Fruit fly (Drosophila melanogaster) whole organism, embryonic: ENCODE data around the gene sun.
A peak's percentile ranks its signal among the peaks of the same experiment; 100 is the strongest.

Experiments used
- Atf-2 ChIP-seq: fragments of 200-800 bp; sonication (Bioruptor generic); optimal IDR thresholded peaks from 2 replicates; lab custom pipeline; 2016; ENCODE audit warnings: missing biosample characterization, missing genetic modification characterization
- Atf6 ChIP-seq: fragments of 200-800 bp; sonication (Bioruptor generic); IDR thresholded peaks from 2 replicates; pipeline ENCODE4 v1.3.6; 2022; ENCODE audit warnings: missing biosample characterization, missing genetic modification characterization
- Awh ChIP-seq: fragments of 200-800 bp; sonication (Bioruptor generic); IDR thresholded peaks from 2 replicates; pipeline ENCODE4, ENCODE4 v1.3.6; 2022; ENCODE audit warnings: missing biosample characterization, missing genetic modification characterization
- Bdp1 ChIP-seq: fragments of 200-800 bp; sonication (Bioruptor generic); optimal IDR thresholded peaks from 3 replicates; lab custom pipeline; 2016; ENCODE audit warnings: missing biosample characterization, missing genetic modification characterization
- CG10959 ChIP-seq: fragments of 200-800 bp; sonication (Bioruptor generic); IDR thresholded peaks from 2 replicates; pipeline ENCODE4 v1.3.6; 2022; ENCODE audit warnings: missing biosample characterization, missing genetic modification characterization
- CG12236 ChIP-seq: fragments of 200-800 bp; sonication (Bioruptor generic); optimal IDR thresholded peaks from 2 replicates; lab custom pipeline; 2016; ENCODE audit warnings: missing biosample characterization, missing genetic modification characterization
- CG12299 ChIP-seq: fragments of 200-800 bp; sonication (Bioruptor generic); optimal IDR thresholded peaks from 2 replicates; lab custom pipeline; 2018; ENCODE audit warnings: missing biosample characterization, mild to moderate bottlenecking, missing genetic modification characterization
- CG12391 ChIP-seq: fragments of 200-800 bp; sonication (Bioruptor generic); optimal IDR thresholded peaks from 3 replicates; lab custom pipeline; 2018; ENCODE audit warnings: missing biosample characterization, mild to moderate bottlenecking, missing genetic modification characterization, moderate library complexity
- CG1602 ChIP-seq: fragments of 200-800 bp; sonication (Bioruptor generic); optimal IDR thresholded peaks from 3 replicates; lab custom pipeline; 2016; ENCODE audit warnings: missing biosample characterization, missing genetic modification characterization
- CG17802 ChIP-seq: fragments of 200-800 bp; sonication (Bioruptor generic); optimal IDR thresholded peaks from 2 replicates; lab custom pipeline; 2018; ENCODE audit warnings: missing biosample characterization, mild to moderate bottlenecking, missing genetic modification characterization, moderate library complexity
- CG2116 ChIP-seq: fragments of 200-800 bp; sonication (Bioruptor generic); optimal IDR thresholded peaks from 3 replicates; lab custom pipeline; 2018; ENCODE audit warnings: missing biosample characterization, mild to moderate bottlenecking, missing genetic modification characterization
- CG2120 ChIP-seq: fragments of 200-800 bp; sonication (Bioruptor generic); optimal IDR thresholded peaks from 3 replicates; lab custom pipeline; 2016; ENCODE audit warnings: missing biosample characterization, missing genetic modification characterization
- CG30020 ChIP-seq: fragments of 200-800 bp; optimal IDR thresholded peaks from 2 replicates; lab custom pipeline; 2019; ENCODE audit warnings: missing biosample characterization, mild to moderate bottlenecking, missing genetic modification characterization, moderate library complexity
- CG3065 ChIP-seq: fragments of 200-800 bp; sonication (Bioruptor generic); optimal IDR thresholded peaks from 2 replicates; lab custom pipeline; 2016; ENCODE audit warnings: missing biosample characterization, missing genetic modification characterization
- CG31388 ChIP-seq: fragments of 200-800 bp; sonication (Bioruptor generic); optimal IDR thresholded peaks from 2 replicates; lab custom pipeline; 2016; ENCODE audit warnings: missing biosample characterization, missing genetic modification characterization
- CG3407 ChIP-seq: fragments of 200-800 bp; sonication (Bioruptor generic); optimal IDR thresholded peaks from 2 replicates; lab custom pipeline; 2018; ENCODE audit warnings: missing biosample characterization, mild to moderate bottlenecking, missing genetic modification characterization
- CG4730 ChIP-seq: fragments of 200-800 bp; sonication (Bioruptor generic); IDR thresholded peaks from 2 replicates; pipeline ENCODE4 v1.3.6; 2022; ENCODE audit warnings: missing biosample characterization, missing genetic modification characterization
- CG7556 ChIP-seq: fragments of 200-800 bp; sonication (Bioruptor generic); optimal IDR thresholded peaks from 2 replicates; lab custom pipeline; 2017; ENCODE audit warnings: missing biosample characterization, mild to moderate bottlenecking, missing genetic modification characterization
- CG7745 ChIP-seq: fragments of 200-800 bp; sonication (Bioruptor generic); optimal IDR thresholded peaks from 2 replicates; lab custom pipeline; 2018; ENCODE audit warnings: missing biosample characterization, mild to moderate bottlenecking, missing genetic modification characterization, moderate library complexity
- CG8089 ChIP-seq: fragments of 200-800 bp; sonication (Bioruptor generic); optimal IDR thresholded peaks from 3 replicates; lab custom pipeline; 2016; ENCODE audit warnings: missing biosample characterization, missing genetic modification characterization
- CkIIα-i1 ChIP-seq: fragments of 200-800 bp; sonication (Bioruptor generic); IDR thresholded peaks from 2 replicates; pipeline ENCODE4 v1.3.6; 2022; ENCODE audit warnings: missing biosample characterization, missing genetic modification characterization
- Dip2 ChIP-seq: fragments of 200-800 bp; sonication (Bioruptor generic); IDR thresholded peaks from 2 replicates; pipeline ENCODE4 v1.3.6; 2022; ENCODE audit warnings: missing biosample characterization, missing genetic modification characterization
- Dll ChIP-seq: fragments of 200-800 bp; sonication (Bioruptor generic); IDR thresholded peaks from 4 replicates; pipeline ENCODE4 v1.3.6; 2022; ENCODE audit warnings: missing biosample characterization, missing genetic modification characterization; ENCODE audit not compliant: partially characterized antibody
- Eip74EF ChIP-seq, 2 experiments: fragments of 200-800 bp in 1 of 2; fragments of >200 bp in 1 of 2; sonication (Bioruptor generic) in 1 of 2; optimal IDR thresholded peaks; 2 replicates each; lab custom pipeline; 2017 to 2019; ENCODE audit warnings: missing biosample characterization in 2 of 2, missing genetic modification characterization in 2 of 2, mild to moderate bottlenecking in 1 of 2, moderate library complexity in 1 of 2
- HLH3B ChIP-seq: fragments of 200-800 bp; sonication (Bioruptor generic); IDR thresholded peaks from 2 replicates; pipeline ENCODE4 v1.3.6; 2022; ENCODE audit warnings: missing biosample characterization, missing genetic modification characterization
- Hand ChIP-seq: fragments of 200-800 bp; sonication (Bioruptor generic); optimal IDR thresholded peaks from 2 replicates; lab custom pipeline; 2017; ENCODE audit warnings: mild to moderate bottlenecking, missing biosample characterization, missing genetic modification reagents, missing genetic modification characterization
- Hr3 ChIP-seq: fragments of 200-800 bp; sonication (Bioruptor generic); optimal IDR thresholded peaks from 3 replicates; lab custom pipeline; 2016; ENCODE audit warnings: missing biosample characterization, missing genetic modification characterization
- MBD-R2 ChIP-seq: fragments of 200-800 bp; sonication (Bioruptor generic); IDR thresholded peaks from 2 replicates; pipeline ENCODE4 v1.3.6; 2022; ENCODE audit warnings: missing biosample characterization, missing genetic modification characterization
- Stat92E ChIP-seq, 3 experiments: fragments of >200 bp in 2 of 3; fragments of 200-800 bp in 1 of 3; sonication (Bioruptor generic) in 1 of 3; optimal IDR thresholded peaks; 2 replicates each; lab custom pipeline; 2017 to 2019; ENCODE audit warnings: missing biosample characterization in 3 of 3, missing genetic modification characterization in 3 of 3, mild to moderate bottlenecking in 1 of 3, moderate library complexity in 1 of 3
- Tbp ChIP-seq: fragments of >200 bp; optimal IDR thresholded peaks from 2 replicates; lab custom pipeline; 2018; ENCODE audit warnings: missing biosample characterization, missing genetic modification characterization
- al ChIP-seq: fragments of 200-800 bp; sonication (Bioruptor generic); IDR thresholded peaks from 2 replicates; pipeline ENCODE4 v1.3.6; 2022; ENCODE audit warnings: missing biosample characterization, missing genetic modification characterization
- bowl ChIP-seq: fragments of 200-800 bp; sonication (Bioruptor generic); IDR thresholded peaks from 2 replicates; pipeline ENCODE4 v1.3.6; 2022; ENCODE audit warnings: missing biosample characterization, missing genetic modification characterization
- br ChIP-seq: fragments of >200 bp; optimal IDR thresholded peaks from 2 replicates; lab custom pipeline; 2017
- chif ChIP-seq, 2 experiments: fragments of 200-800 bp; sonication (Bioruptor generic); optimal IDR thresholded peaks; 3 replicates each; lab custom pipeline; 2016; ENCODE audit warnings: missing biosample characterization in 2 of 2, missing genetic modification characterization in 2 of 2
- chinmo ChIP-seq: fragments of 200-800 bp; sonication (Bioruptor generic); IDR thresholded peaks from 4 replicates; pipeline ENCODE4 v1.3.6; 2022; ENCODE audit warnings: missing biosample characterization, missing genetic modification characterization; ENCODE audit not compliant: partially characterized antibody
- dati ChIP-seq: fragments of 200-800 bp; sonication (Bioruptor generic); IDR thresholded peaks from 2 replicates; pipeline ENCODE4 v1.3.6; 2022; ENCODE audit warnings: missing biosample characterization, missing genetic modification characterization
- dpn ChIP-seq, 2 experiments: fragments of 200-800 bp; sonication (Bioruptor generic); optimal IDR thresholded peaks; 3 replicates each; lab custom pipeline; 2016; ENCODE audit warnings: missing biosample characterization in 2 of 2, missing genetic modification characterization in 2 of 2
- ewg ChIP-seq: fragments of 200-800 bp; sonication (Bioruptor generic); optimal IDR thresholded peaks from 3 replicates; lab custom pipeline; 2017; ENCODE audit warnings: mild to moderate bottlenecking, missing biosample characterization, missing genetic modification reagents, missing genetic modification characterization
- fd64A ChIP-seq: fragments of 200-800 bp; sonication (Bioruptor generic); optimal IDR thresholded peaks from 3 replicates; lab custom pipeline; 2018; ENCODE audit warnings: missing biosample characterization, mild to moderate bottlenecking, missing genetic modification characterization
- her ChIP-seq: fragments of 200-800 bp; sonication (Bioruptor generic); optimal IDR thresholded peaks from 2 replicates; lab custom pipeline; 2016; ENCODE audit warnings: missing biosample characterization, missing genetic modification characterization
- hth ChIP-seq: fragments of >200 bp; optimal IDR thresholded peaks from 2 replicates; lab custom pipeline; 2017; ENCODE audit warnings: inconsistent platforms
- kah ChIP-seq: fragments of 200-800 bp; sonication (Bioruptor generic); optimal IDR thresholded peaks from 2 replicates; lab custom pipeline; 2018; ENCODE audit warnings: missing biosample characterization, mild to moderate bottlenecking, missing genetic modification characterization
- mam ChIP-seq: fragments of 200-800 bp; sonication (Bioruptor generic); optimal IDR thresholded peaks from 3 replicates; lab custom pipeline; 2016; ENCODE audit warnings: missing biosample characterization, missing genetic modification characterization
- nmo ChIP-seq: fragments of 200-800 bp; sonication (Bioruptor generic); optimal IDR thresholded peaks from 2 replicates; lab custom pipeline; 2018; ENCODE audit warnings: missing biosample characterization, mild to moderate bottlenecking, missing genetic modification characterization, moderate library complexity
- pros ChIP-seq: fragments of 200-800 bp; sonication (Bioruptor generic); optimal IDR thresholded peaks from 3 replicates; lab custom pipeline; 2019; ENCODE audit warnings: missing biosample characterization, mild to moderate bottlenecking, missing genetic modification characterization, moderate library complexity
- rib ChIP-seq: fragments of 200-800 bp; sonication (Bioruptor generic); IDR thresholded peaks from 2 replicates; pipeline ENCODE4 v1.3.6; 2022; ENCODE audit warnings: missing biosample characterization, missing genetic modification characterization
- row ChIP-seq: fragments of 200-800 bp; sonication (Bioruptor generic); IDR thresholded peaks from 3 replicates; pipeline ENCODE4 v1.3.6; 2022; ENCODE audit warnings: missing biosample characterization, missing genetic modification characterization
- schlank ChIP-seq: fragments of 200-800 bp; sonication (Bioruptor generic); optimal IDR thresholded peaks from 2 replicates; lab custom pipeline; 2018; ENCODE audit warnings: missing biosample characterization, mild to moderate bottlenecking, missing genetic modification characterization
- so ChIP-seq: fragments of 200-800 bp; sonication (Bioruptor generic); IDR thresholded peaks from 3 replicates; pipeline ENCODE4 v1.3.6; 2022; ENCODE audit warnings: missing biosample characterization, missing genetic modification characterization
- ttk ChIP-seq: fragments of 200-800 bp; sonication (Bioruptor generic); IDR thresholded peaks from 2 replicates; pipeline ENCODE4 v2.1.2; 2022; ENCODE audit warnings: missing biosample characterization, missing genetic modification characterization
- unpg ChIP-seq: fragments of 200-800 bp; sonication (Bioruptor generic); optimal IDR thresholded peaks from 3 replicates; lab custom pipeline; 2018; ENCODE audit warnings: missing biosample characterization, mild to moderate bottlenecking, missing genetic modification characterization, moderate library complexity
- vfl ChIP-seq: fragments of 200-800 bp; sonication (Bioruptor generic); optimal IDR thresholded peaks from 2 replicates; lab custom pipeline; 2016; ENCODE audit warnings: missing biosample characterization, missing genetic modification characterization
- wdn ChIP-seq: fragments of 200-800 bp; sonication (Bioruptor generic); IDR thresholded peaks from 2 replicates; pipeline ENCODE4 v1.3.6; 2022; ENCODE audit warnings: missing biosample characterization, missing genetic modification characterization

Gene sun

dm6 chrX:15835393-15835792, 13.7 kb downstream of the sun start, which contains the start of gene Chc:
TSS of gene Chc (minus strand) at chrX:15835490.
- peak; percentile 94 for TF ChIP-seq Dll
- TF ChIP-seq kah (GFP tag; lab: Kevin White, UChicago): peak; percentile 33
- TF ChIP-seq CG10959 (GFP tag; lab: Robert Waterston, UW): no peak
- no peak for TF ChIP-seq HLH3B (GFP tag; lab: Robert Waterston, UW)
- TF ChIP-seq bowl (GFP tag; lab: Robert Waterston, UW): no peak
- peak; percentile 5 for TF ChIP-seq mam (GFP tag; lab: Kevin White, UChicago)
- TF ChIP-seq Dip2: no peak
- no peak for TF ChIP-seq dpn (GFP tag; optimal IDR thresholded peaks at IDR 0.05; lab: Kevin White, UChicago)
- TF ChIP-seq CG7556 (GFP tag; lab: Kevin White, UChicago): no peak
- TF ChIP-seq al (GFP tag; lab: Robert Waterston, UW): no peak
- no peak for TF ChIP-seq Atf-2 (GFP tag; lab: Kevin White, UChicago)
- TF ChIP-seq ewg (GFP tag; lab: Kevin White, UChicago): no peak
- no peak for TF ChIP-seq Hand (GFP tag; lab: Kevin White, UChicago)
- peak; percentile 68 for TF ChIP-seq CG30020 (tag; lab: Kevin White, UChicago)
- no peak for TF ChIP-seq CG17802 (tag; lab: Kevin White, UChicago)
- TF ChIP-seq so (GFP tag; lab: Robert Waterston, UW): no peak
- peak; percentile 34 for TF ChIP-seq nmo (GFP tag; lab: Kevin White, UChicago)
- TF ChIP-seq br: no peak
- no peak for TF ChIP-seq ttk (GFP tag; lab: Robert Waterston, UW)
- TF ChIP-seq CG2116 (GFP tag; lab: Kevin White, UChicago): peak; percentile 84
- no peak for TF ChIP-seq Hr3
- TF ChIP-seq unpg (GFP tag; lab: Kevin White, UChicago): no peak
- no peak for TF ChIP-seq Atf6
- TF ChIP-seq CG7745: no peak
- peak; percentile 21 for TF ChIP-seq CG2120 (GFP tag; lab: Kevin White, UChicago)
- no peak for TF ChIP-seq wdn
- no peak for TF ChIP-seq CG1602 (GFP tag; lab: Kevin White, UChicago)
- TF ChIP-seq Tbp (GFP tag; lab: Kevin White, UChicago): no peak
- peak; percentile 68 for TF ChIP-seq row (GFP tag; lab: Robert Waterston, UW)
- no peak for TF ChIP-seq vfl (GFP tag; lab: Kevin White, UChicago)
- TF ChIP-seq CG12391 (tag; lab: Kevin White, UChicago): peak; percentile 3
- TF ChIP-seq CkIIα-i1 (GFP tag; lab: Robert Waterston, UW): no peak
- TF ChIP-seq chif (GFP tag; optimal IDR thresholded peaks at IDR 0.05; lab: Kevin White, UChicago): no peak
- no peak for TF ChIP-seq CG3065 (GFP tag; lab: Kevin White, UChicago)
- no peak for TF ChIP-seq CG3407 (GFP tag; lab: Kevin White, UChicago)
- no peak for TF ChIP-seq CG31388
- no peak for TF ChIP-seq CG12299 (tag; lab: Kevin White, UChicago)
- TF ChIP-seq chinmo: peak; percentile 98
- no peak for TF ChIP-seq rib (GFP tag; lab: Robert Waterston, UW)
- no peak for TF ChIP-seq Bdp1 (GFP tag; lab: Kevin White, UChicago)
- no peak for TF ChIP-seq schlank
- TF ChIP-seq Stat92E (GFP tag; optimal IDR thresholded peaks at IDR 0.05; lab: Kevin White, UChicago): no peak
- TF ChIP-seq CG8089: no peak
- TF ChIP-seq pros: no peak
- TF ChIP-seq her: no peak
- TF ChIP-seq fd64A: no peak
- TF ChIP-seq CG4730 (GFP tag; lab: Robert Waterston, UW): no peak
- peak; percentile 59 for TF ChIP-seq MBD-R2 (GFP tag; lab: Robert Waterston, UW)
- TF ChIP-seq Eip74EF (GFP tag; optimal IDR thresholded peaks at IDR 0.05; lab: Kevin White, UChicago): no peak
- TF ChIP-seq CG12236 (GFP tag; lab: Kevin White, UChicago): no peak
- TF ChIP-seq hth (lab: Kevin White, UChicago): no peak
- no peak for TF ChIP-seq Awh (GFP tag; lab: Robert Waterston, UW)
- TF ChIP-seq dati: no peak
